Fruit fly (Drosophila melanogaster) whole organism: ENCODE results near the gene PMP34.

Source experiments
- CG8478 ChIP-seq: fragments of >200 bp; optimal IDR thresholded peaks from 2 replicates; lab custom pipeline; 2018; ENCODE audit warnings: inconsistent platforms
- Dll ChIP-seq: fragments of >200 bp; optimal IDR thresholded peaks from 2 replicates; lab custom pipeline; 2017
- EcR ChIP-seq, 2 experiments: fragments of >200 bp; optimal IDR thresholded peaks; 2 replicates each; lab custom pipeline; 2017; ENCODE audit warnings: missing biosample characterization in 2 of 2, missing genetic modification characterization in 2 of 2, missing genetic modification reagents in 2 of 2
- psq ChIP-seq: fragments of >200 bp; optimal IDR thresholded peaks from 2 replicates; lab custom pipeline; 2017
- usp ChIP-seq: fragments of >200 bp; optimal IDR thresholded peaks from 2 replicates; lab custom pipeline; 2017; ENCODE audit warnings: missing biosample characterization, missing genetic modification characterization, mixed read lengths

dm6 chr3L:4341078-4341477, 22.5 kb downstream of the PMP34 start:
- TF ChIP-seq psq (lab: Kevin White, UChicago) (no peak), Dll (lab: Kevin White, UChicago) (no peak), CG8478 (no peak), EcR (GFP tag; optimal IDR thresholded peaks at IDR 0.05; lab: Kevin White, UChicago) (no peak), usp (GFP tag; lab: Kevin White, UChicago) (no peak)
